Fruit fly (Drosophila melanogaster) whole organism, embryonic: ENCODE measurements around the gene RIOK2.

ENCODE experiments used
- Abd-B ChIP-seq: fragments of 200-800 bp; sonication (Bioruptor generic); optimal IDR thresholded peaks from 2 replicates; lab custom pipeline; 2018; ENCODE audit warnings: missing biosample characterization, mild to moderate bottlenecking, missing genetic modification characterization, moderate library complexity
- Antp ChIP-seq: fragments of 200-800 bp; sonication (Bioruptor generic); optimal IDR thresholded peaks from 3 replicates; lab custom pipeline; 2016; ENCODE audit warnings: missing biosample characterization, missing genetic modification characterization
- CG11696 ChIP-seq: fragments of 200-800 bp; sonication (Bioruptor generic); IDR thresholded peaks from 2 replicates; pipeline ENCODE4 v1.3.6; 2022; ENCODE audit warnings: missing biosample characterization, missing genetic modification characterization
- CG12942 ChIP-seq: fragments of 200-800 bp; sonication (Bioruptor generic); optimal IDR thresholded peaks from 3 replicates; lab custom pipeline; 2016; ENCODE audit warnings: missing biosample characterization, missing genetic modification characterization
- CG14014 ChIP-seq: fragments of 200-800 bp; sonication (Bioruptor generic); IDR thresholded peaks from 2 replicates; pipeline ENCODE4 v1.3.6; 2022; ENCODE audit warnings: missing biosample characterization, missing genetic modification characterization
- CG14965 ChIP-seq: fragments of 200-800 bp; sonication (Bioruptor generic); optimal IDR thresholded peaks from 2 replicates; lab custom pipeline; 2016; ENCODE audit warnings: missing biosample characterization, missing genetic modification characterization, borderline replicate concordance
- CG17802 ChIP-seq: fragments of 200-800 bp; sonication (Bioruptor generic); optimal IDR thresholded peaks from 2 replicates; lab custom pipeline; 2018; ENCODE audit warnings: missing biosample characterization, mild to moderate bottlenecking, missing genetic modification characterization, moderate library complexity
- CG2678 ChIP-seq: fragments of 200-800 bp; sonication (Bioruptor generic); optimal IDR thresholded peaks from 3 replicates; lab custom pipeline; 2019; ENCODE audit warnings: missing biosample characterization, mild to moderate bottlenecking, missing genetic modification characterization, moderate library complexity
- CG30403 ChIP-seq: fragments of 200-800 bp; sonication (Bioruptor generic); optimal IDR thresholded peaks from 3 replicates; lab custom pipeline; 2016; ENCODE audit warnings: missing biosample characterization, missing genetic modification characterization
- CG3281 ChIP-seq: fragments of 200-800 bp; sonication (Bioruptor generic); optimal IDR thresholded peaks from 3 replicates; lab custom pipeline; 2017; ENCODE audit warnings: missing biosample characterization, mild to moderate bottlenecking, missing genetic modification characterization
- CG33557 ChIP-seq: fragments of 200-800 bp; sonication (Bioruptor generic); optimal IDR thresholded peaks from 2 replicates; lab custom pipeline; 2019; ENCODE audit warnings: missing biosample characterization, mild to moderate bottlenecking, missing genetic modification characterization, moderate library complexity
- CG3726 ChIP-seq: fragments of 200-800 bp; sonication (Bioruptor generic); IDR thresholded peaks from 3 replicates; pipeline ENCODE4, ENCODE4 v1.3.6; 2022; ENCODE audit warnings: missing biosample characterization, missing genetic modification characterization
- CG6791 ChIP-seq: fragments of 200-800 bp; sonication (Bioruptor generic); IDR thresholded peaks from 3 replicates; pipeline ENCODE4 v1.3.6; 2022; ENCODE audit warnings: missing biosample characterization, missing genetic modification characterization; ENCODE audit not compliant: partially characterized antibody
- CG6854 ChIP-seq: fragments of 200-800 bp; sonication (Bioruptor generic); optimal IDR thresholded peaks from 3 replicates; lab custom pipeline; 2017; ENCODE audit warnings: missing biosample characterization, mild to moderate bottlenecking, missing genetic modification characterization
- CG7556 ChIP-seq: fragments of 200-800 bp; sonication (Bioruptor generic); optimal IDR thresholded peaks from 2 replicates; lab custom pipeline; 2017; ENCODE audit warnings: missing biosample characterization, mild to moderate bottlenecking, missing genetic modification characterization
- CG7745 ChIP-seq: fragments of 200-800 bp; sonication (Bioruptor generic); optimal IDR thresholded peaks from 2 replicates; lab custom pipeline; 2018; ENCODE audit warnings: missing biosample characterization, mild to moderate bottlenecking, missing genetic modification characterization, moderate library complexity
- CG9215 ChIP-seq: fragments of 200-800 bp; sonication (Bioruptor generic); IDR thresholded peaks from 2 replicates; pipeline ENCODE4 v1.3.6; 2022; ENCODE audit warnings: missing biosample characterization, missing genetic modification characterization
- CTCF ChIP-seq: fragments of 200-800 bp; sonication (Bioruptor generic); optimal IDR thresholded peaks from 2 replicates; lab custom pipeline; 2017; ENCODE audit warnings: missing biosample characterization, mild to moderate bottlenecking, missing genetic modification characterization, moderate library complexity
- Chrac-16 ChIP-seq: fragments of 200-800 bp; sonication (Bioruptor generic); optimal IDR thresholded peaks from 3 replicates; lab custom pipeline; 2016; ENCODE audit warnings: missing biosample characterization, missing genetic modification characterization
- Dip2 ChIP-seq: fragments of 200-800 bp; sonication (Bioruptor generic); IDR thresholded peaks from 2 replicates; pipeline ENCODE4 v1.3.6; 2022; ENCODE audit warnings: missing biosample characterization, missing genetic modification characterization
- Dp ChIP-seq: fragments of 200-800 bp; sonication (Bioruptor generic); optimal IDR thresholded peaks from 2 replicates; lab custom pipeline; 2018; ENCODE audit warnings: missing biosample characterization, mild to moderate bottlenecking, missing genetic modification characterization, moderate library complexity
- E2f2 ChIP-seq: fragments of 200-800 bp; sonication (Bioruptor generic); IDR thresholded peaks from 2 replicates; pipeline ENCODE4 v1.3.6; 2022; ENCODE audit warnings: missing biosample characterization, missing genetic modification characterization
- Eip74EF ChIP-seq, 2 experiments: fragments of 200-800 bp in 1 of 2; fragments of >200 bp in 1 of 2; sonication (Bioruptor generic) in 1 of 2; optimal IDR thresholded peaks; 2 replicates each; lab custom pipeline; 2017 to 2019; ENCODE audit warnings: missing biosample characterization in 2 of 2, missing genetic modification characterization in 2 of 2, mild to moderate bottlenecking in 1 of 2, moderate library complexity in 1 of 2
- Ets65A ChIP-seq: fragments of 200-800 bp; sonication (Bioruptor generic); peaks from one replicate; lab custom pipeline; 2016; ENCODE audit warnings: missing biosample characterization, missing genetic modification characterization
- Ets97D ChIP-seq: fragments of 200-800 bp; sonication (Bioruptor generic); optimal IDR thresholded peaks from 3 replicates; lab custom pipeline; 2016; ENCODE audit warnings: missing biosample characterization, missing genetic modification characterization
- Fer2 ChIP-seq: fragments of 200-800 bp; sonication (Bioruptor generic); optimal IDR thresholded peaks from 2 replicates; lab custom pipeline; 2018; ENCODE audit warnings: missing biosample characterization, mild to moderate bottlenecking, missing genetic modification characterization, moderate library complexity
- Gug ChIP-seq: fragments of 200-800 bp; sonication (Bioruptor generic); IDR thresholded peaks from 4 replicates; pipeline ENCODE4 v1.3.6; 2022; ENCODE audit warnings: missing biosample characterization, missing genetic modification characterization
- Hsf ChIP-seq: fragments of 200-800 bp; sonication (Bioruptor generic); optimal IDR thresholded peaks from 3 replicates; lab custom pipeline; 2016; ENCODE audit warnings: missing biosample characterization, missing genetic modification characterization
- Lhr ChIP-seq: fragments of 200-800 bp; sonication (Bioruptor generic); optimal IDR thresholded peaks from 3 replicates; lab custom pipeline; 2017; ENCODE audit warnings: mild to moderate bottlenecking, missing biosample characterization, missing genetic modification reagents, missing genetic modification characterization
- TFAM ChIP-seq: fragments of 200-800 bp; sonication (Bioruptor generic); optimal IDR thresholded peaks from 2 replicates; lab custom pipeline; 2017; ENCODE audit warnings: missing biosample characterization, missing genetic modification characterization, inconsistent platforms
- Vsx1 ChIP-seq: fragments of 200-800 bp; sonication (Bioruptor generic); optimal IDR thresholded peaks from 2 replicates; lab custom pipeline; 2017; ENCODE audit warnings: missing biosample characterization, mild to moderate bottlenecking, missing genetic modification characterization, missing genetic modification reagents
- ab ChIP-seq: fragments of 200-800 bp; sonication (Bioruptor generic); optimal IDR thresholded peaks from 2 replicates; lab custom pipeline; 2016; ENCODE audit warnings: missing biosample characterization, missing genetic modification characterization
- aop ChIP-seq: fragments of 200-800 bp; sonication (Bioruptor generic); IDR thresholded peaks from 2 replicates; pipeline ENCODE4 v1.3.6; 2022; ENCODE audit warnings: missing biosample characterization, missing genetic modification characterization
- ara ChIP-seq: fragments of 200-800 bp; sonication (Bioruptor generic); IDR thresholded peaks from 2 replicates; pipeline ENCODE4 v1.3.6; 2022; ENCODE audit warnings: missing biosample characterization, missing genetic modification characterization
- bsh ChIP-seq, 2 experiments: fragments of 200-800 bp; sonication (Bioruptor generic); optimal IDR thresholded peaks; 2 replicates each; lab custom pipeline; 2017 to 2018; ENCODE audit warnings: mild to moderate bottlenecking in 2 of 2, missing biosample characterization in 2 of 2, missing genetic modification characterization in 2 of 2, moderate library complexity in 1 of 2
- caup ChIP-seq: fragments of 200-800 bp; sonication (Bioruptor generic); optimal IDR thresholded peaks from 3 replicates; lab custom pipeline; 2017; ENCODE audit warnings: missing biosample characterization, mild to moderate bottlenecking, missing genetic modification characterization, moderate library complexity; ENCODE audit not compliant: severe bottlenecking
- chif ChIP-seq, 2 experiments: fragments of 200-800 bp; sonication (Bioruptor generic); optimal IDR thresholded peaks; 3 replicates each; lab custom pipeline; 2016; ENCODE audit warnings: missing biosample characterization in 2 of 2, missing genetic modification characterization in 2 of 2
- chinmo ChIP-seq: fragments of 200-800 bp; sonication (Bioruptor generic); IDR thresholded peaks from 4 replicates; pipeline ENCODE4 v1.3.6; 2022; ENCODE audit warnings: missing biosample characterization, missing genetic modification characterization; ENCODE audit not compliant: partially characterized antibody
- croc ChIP-seq: fragments of 200-800 bp; sonication (Bioruptor generic); conservative IDR thresholded peaks from 3 replicates; pipeline ENCODE4 v1.3.6; 2022; ENCODE audit warnings: missing biosample characterization, missing genetic modification characterization
- dmrt99B ChIP-seq: fragments of 200-800 bp; sonication (Bioruptor generic); optimal IDR thresholded peaks from 2 replicates; lab custom pipeline; 2018; ENCODE audit warnings: missing biosample characterization, mild to moderate bottlenecking, missing genetic modification characterization, moderate library complexity
- grn ChIP-seq: fragments of 200-800 bp; sonication (Bioruptor generic); optimal IDR thresholded peaks from 3 replicates; lab custom pipeline; 2017; ENCODE audit warnings: missing biosample characterization, missing genetic modification characterization
- inv ChIP-seq: fragments of 200-800 bp; sonication (Bioruptor generic); IDR thresholded peaks from 2 replicates; pipeline ENCODE4 v1.3.6; 2022; ENCODE audit warnings: missing biosample characterization, missing genetic modification characterization; ENCODE audit not compliant: partially characterized antibody
- lab ChIP-seq: fragments of 200-800 bp; sonication (Bioruptor generic); optimal IDR thresholded peaks from 3 replicates; lab custom pipeline; 2017; ENCODE audit warnings: missing biosample characterization, missing genetic modification characterization, mild to moderate bottlenecking, moderate library complexity, missing genetic modification reagents
- mirr ChIP-seq: fragments of 200-800 bp; sonication (Bioruptor generic); optimal IDR thresholded peaks from 3 replicates; lab custom pipeline; 2018; ENCODE audit warnings: missing biosample characterization, mild to moderate bottlenecking, missing genetic modification characterization
- nmo ChIP-seq: fragments of 200-800 bp; sonication (Bioruptor generic); optimal IDR thresholded peaks from 2 replicates; lab custom pipeline; 2018; ENCODE audit warnings: missing biosample characterization, mild to moderate bottlenecking, missing genetic modification characterization, moderate library complexity
- peb ChIP-seq: fragments of 200-800 bp; sonication (Bioruptor generic); IDR thresholded peaks from 2 replicates; pipeline ENCODE4 v1.3.6; 2022; ENCODE audit warnings: missing biosample characterization, missing genetic modification characterization
- schlank ChIP-seq: fragments of 200-800 bp; sonication (Bioruptor generic); optimal IDR thresholded peaks from 2 replicates; lab custom pipeline; 2018; ENCODE audit warnings: missing biosample characterization, mild to moderate bottlenecking, missing genetic modification characterization
- sd ChIP-seq: fragments of 200-800 bp; sonication (Bioruptor generic); optimal IDR thresholded peaks from 3 replicates; lab custom pipeline; 2018; ENCODE audit warnings: missing biosample characterization, mild to moderate bottlenecking, missing genetic modification characterization, moderate library complexity
- shn ChIP-seq: fragments of 200-800 bp; sonication (Bioruptor generic); optimal IDR thresholded peaks from 3 replicates; lab custom pipeline; 2016; ENCODE audit warnings: missing biosample characterization, missing genetic modification characterization
- stwl ChIP-seq: fragments of 200-800 bp; sonication (Bioruptor generic); optimal IDR thresholded peaks from 3 replicates; lab custom pipeline; 2018; ENCODE audit warnings: missing biosample characterization, mild to moderate bottlenecking, missing genetic modification characterization, moderate library complexity
- sug ChIP-seq: fragments of 200-800 bp; optimal IDR thresholded peaks from 2 replicates; lab custom pipeline; 2019; ENCODE audit warnings: missing biosample characterization, mild to moderate bottlenecking, missing genetic modification characterization, moderate library complexity
- twi ChIP-seq: fragments of 200-800 bp; optimal IDR thresholded peaks from 2 replicates; lab custom pipeline; 2019; ENCODE audit warnings: missing biosample characterization, mild to moderate bottlenecking, missing genetic modification characterization, moderate library complexity
- wek ChIP-seq: fragments of 200-800 bp; sonication (Bioruptor generic); optimal IDR thresholded peaks from 3 replicates; lab custom pipeline; 2018; ENCODE audit warnings: missing biosample characterization, mild to moderate bottlenecking, missing genetic modification characterization, moderate library complexity

The RIOK2 gene

dm6 chr3R:25312583-25312982 is 46.9 kb downstream of the RIOK2 start (continued):
- no peak for TF ChIP-seq CG6854 (GFP tag; lab: Kevin White, UChicago)
- TF ChIP-seq schlank (tag; lab: Kevin White, UChicago) = no peak
- no peak for TF ChIP-seq CG12942
- peak; percentile 26 for TF ChIP-seq caup
- no peak for TF ChIP-seq CG17802 (tag; lab: Kevin White, UChicago)
- no peak for TF ChIP-seq Chrac-16 (GFP tag; lab: Kevin White, UChicago)
- no peak for TF ChIP-seq CG14014 (GFP tag; lab: Robert Waterston, UW)
- TF ChIP-seq aop = no peak
- no peak for TF ChIP-seq chif (GFP tag; optimal IDR thresholded peaks at IDR 0.05; lab: Kevin White, UChicago)
- TF ChIP-seq CG33557 (GFP tag; lab: Kevin White, UChicago) = no peak
- no peak for TF ChIP-seq peb (GFP tag; lab: Robert Waterston, UW)
- peak; percentile 22 for TF ChIP-seq Ets97D (GFP tag; lab: Kevin White, UChicago)
- TF ChIP-seq mirr = peak; percentile 49
- no peak for TF ChIP-seq Gug (GFP tag; lab: Robert Waterston, UW)
- TF ChIP-seq nmo (GFP tag; lab: Kevin White, UChicago) = no peak
- TF ChIP-seq CG14965 = no peak
- TF ChIP-seq Hsf (GFP tag; lab: Kevin White, UChicago) = no peak
- no peak for TF ChIP-seq TFAM
- TF ChIP-seq Dp (GFP tag; lab: Kevin White, UChicago) = peak; percentile 45
- TF ChIP-seq inv = no peak
- no peak for TF ChIP-seq CG7745 (tag; lab: Kevin White, UChicago)
- TF ChIP-seq dmrt99B (tag; lab: Kevin White, UChicago) = no peak
- TF ChIP-seq Dip2 (GFP tag; lab: Robert Waterston, UW) = peak; percentile 84
- TF ChIP-seq Lhr = no peak
- TF ChIP-seq Antp (GFP tag; lab: Kevin White, UChicago) = no peak
- TF ChIP-seq CG9215 (GFP tag; lab: Robert Waterston, UW) = no peak
- TF ChIP-seq Abd-B = no peak
- peak; percentile 89 for TF ChIP-seq CTCF (GFP tag; lab: Kevin White, UChicago)
- TF ChIP-seq lab (GFP tag; lab: Kevin White, UChicago) = peak; percentile 26
- TF ChIP-seq E2f2 (GFP tag; lab: Robert Waterston, UW) = peak; percentile 63
- TF ChIP-seq Ets65A (GFP tag; lab: Kevin White, UChicago) = peak; percentile 43
- no peak for TF ChIP-seq Eip74EF (GFP tag; optimal IDR thresholded peaks at IDR 0.05; lab: Kevin White, UChicago)
- TF ChIP-seq CG3281 = peak; percentile 11

- TF ChIP-seq twi (tag; lab: Kevin White, UChicago) (no peak), ara (GFP tag; lab: Robert Waterston, UW) (no peak), croc (no peak), grn (peak; percentile 12), CG11696 (GFP tag; lab: Robert Waterston, UW) (no peak), stwl (tag; lab: Kevin White, UChicago) (no peak), sug (tag; lab: Kevin White, UChicago) (peak; percentile 15), ab (GFP tag; lab: Kevin White, UChicago) (no peak), CG6791 (no peak), bsh (GFP tag; optimal IDR thresholded peaks at IDR 0.05; lab: Kevin White, UChicago) (no peak), CG2678 (tag; lab: Kevin White, UChicago) (no peak), wek (no peak), CG30403 (GFP tag; lab: Kevin White, UChicago) (no peak), chinmo (GFP tag; lab: Robert Waterston, UW) (0 out of 4 replicates have a peak, but pooled peaks have one; percentile 57), CG3726 (GFP tag; lab: Robert Waterston, UW) (no peak), CG7556 (GFP tag; lab: Kevin White, UChicago) (no peak), Vsx1 (no peak), shn (GFP tag; lab: Kevin White, UChicago) (no peak), Fer2 (tag; lab: Kevin White, UChicago) (no peak), sd (peak; percentile 2)
Observed at dm6 chr3R:25313771-25314170, 48.1 kb downstream of the RIOK2 start, which contains the start of gene CG31087. TSS of gene CG31087 (minus strand) at chr3R:25313833.
